Fruit fly (Drosophila melanogaster) whole organism, embryonic: Measurements from ENCODE around the gene Hip14.

ENCODE experiments used
- ATbp ChIP-seq: fragments of 200-800 bp; sonication (Bioruptor generic); optimal IDR thresholded peaks from 2 replicates; lab custom pipeline; 2017; ENCODE audit warnings: missing biosample characterization, mild to moderate bottlenecking, missing genetic modification characterization, missing genetic modification reagents
- B-H2 ChIP-seq: fragments of 200-800 bp; sonication (Bioruptor generic); optimal IDR thresholded peaks from 2 replicates; lab custom pipeline; 2018; ENCODE audit warnings: missing biosample characterization, mild to moderate bottlenecking, missing genetic modification characterization
- CG11398 ChIP-seq: fragments of 200-800 bp; sonication (Bioruptor generic); optimal IDR thresholded peaks from 2 replicates; lab custom pipeline; 2016; ENCODE audit warnings: missing biosample characterization, missing genetic modification characterization
- CG12299 ChIP-seq: fragments of 200-800 bp; sonication (Bioruptor generic); optimal IDR thresholded peaks from 2 replicates; lab custom pipeline; 2018; ENCODE audit warnings: missing biosample characterization, mild to moderate bottlenecking, missing genetic modification characterization
- CG13123 ChIP-seq: fragments of 200-800 bp; sonication (Bioruptor generic); optimal IDR thresholded peaks from 2 replicates; lab custom pipeline; 2016; ENCODE audit warnings: missing biosample characterization, missing genetic modification characterization
- CG15269 ChIP-seq: fragments of 200-800 bp; sonication (Bioruptor generic); optimal IDR thresholded peaks from 2 replicates; lab custom pipeline; 2018; ENCODE audit warnings: missing biosample characterization, mild to moderate bottlenecking, missing genetic modification characterization, moderate library complexity
- CG15514 ChIP-seq: fragments of 200-800 bp; sonication (Bioruptor generic); optimal IDR thresholded peaks from 3 replicates; lab custom pipeline; 2017; ENCODE audit warnings: missing biosample characterization, missing genetic modification characterization, mild to moderate bottlenecking, moderate library complexity, missing genetic modification reagents
- CG16863 ChIP-seq: fragments of 200-800 bp; sonication (Bioruptor generic); optimal IDR thresholded peaks from 3 replicates; lab custom pipeline; 2016; ENCODE audit warnings: missing biosample characterization, missing genetic modification characterization
- CG32532 ChIP-seq: fragments of 200-800 bp; sonication (Bioruptor generic); IDR thresholded peaks from 2 replicates; pipeline ENCODE4 v1.3.6; 2022; ENCODE audit warnings: missing biosample characterization, missing genetic modification characterization
- CG3281 ChIP-seq: fragments of 200-800 bp; sonication (Bioruptor generic); optimal IDR thresholded peaks from 3 replicates; lab custom pipeline; 2017; ENCODE audit warnings: missing biosample characterization, mild to moderate bottlenecking, missing genetic modification characterization
- CG3995 ChIP-seq: fragments of 200-800 bp; sonication (Bioruptor generic); optimal IDR thresholded peaks from 3 replicates; lab custom pipeline; 2016; ENCODE audit warnings: missing biosample characterization, missing genetic modification characterization
- CG4282 ChIP-seq: fragments of 200-800 bp; sonication (Bioruptor generic); optimal IDR thresholded peaks from 2 replicates; lab custom pipeline; 2016; ENCODE audit warnings: missing biosample characterization, missing genetic modification characterization
- CG6689 ChIP-seq: fragments of 200-800 bp; sonication (Bioruptor generic); IDR thresholded peaks from 2 replicates; pipeline ENCODE4 v1.3.6; 2022; ENCODE audit warnings: missing biosample characterization, missing genetic modification characterization
- CG6791 ChIP-seq: fragments of 200-800 bp; sonication (Bioruptor generic); IDR thresholded peaks from 3 replicates; pipeline ENCODE4 v1.3.6; 2022; ENCODE audit warnings: missing biosample characterization, missing genetic modification characterization; ENCODE audit not compliant: partially characterized antibody
- CG8388 ChIP-seq: fragments of 200-800 bp; sonication (Bioruptor generic); optimal IDR thresholded peaks from 2 replicates; lab custom pipeline; 2019; ENCODE audit warnings: missing biosample characterization, mild to moderate bottlenecking, missing genetic modification characterization, moderate library complexity
- CG9932 ChIP-seq: fragments of 200-800 bp; sonication (Bioruptor generic); IDR thresholded peaks from 2 replicates; pipeline ENCODE4 v1.3.6; 2022; ENCODE audit warnings: missing biosample characterization, missing genetic modification characterization
- Chrac-16 ChIP-seq: fragments of 200-800 bp; sonication (Bioruptor generic); optimal IDR thresholded peaks from 3 replicates; lab custom pipeline; 2016; ENCODE audit warnings: missing biosample characterization, missing genetic modification characterization
- D ChIP-seq, 2 experiments: fragments of 200-800 bp in 1 of 2; fragments of >200 bp in 1 of 2; sonication (Bioruptor generic) in 1 of 2; optimal IDR thresholded peaks; 2 replicates in 1 of 2; 3 replicates in 1 of 2; lab custom pipeline; 2017; ENCODE audit warnings: mild to moderate bottlenecking in 1 of 2, missing biosample characterization in 1 of 2, missing genetic modification characterization in 1 of 2, missing genetic modification reagents in 1 of 2
- Dll ChIP-seq: fragments of 200-800 bp; sonication (Bioruptor generic); IDR thresholded peaks from 4 replicates; pipeline ENCODE4 v1.3.6; 2022; ENCODE audit warnings: missing biosample characterization, missing genetic modification characterization; ENCODE audit not compliant: partially characterized antibody
- Ets65A ChIP-seq: fragments of 200-800 bp; sonication (Bioruptor generic); peaks from one replicate; lab custom pipeline; 2016; ENCODE audit warnings: missing biosample characterization, missing genetic modification characterization
- Gug ChIP-seq: fragments of 200-800 bp; sonication (Bioruptor generic); IDR thresholded peaks from 4 replicates; pipeline ENCODE4 v1.3.6; 2022; ENCODE audit warnings: missing biosample characterization, missing genetic modification characterization
- HLH4C ChIP-seq: fragments of 200-800 bp; sonication (Bioruptor generic); IDR thresholded peaks from 3 replicates; pipeline ENCODE4 v1.3.6; 2022; ENCODE audit warnings: missing biosample characterization, missing genetic modification characterization; ENCODE audit not compliant: partially characterized antibody
- Hr51 ChIP-seq, 2 experiments: fragments of 200-800 bp; sonication (Bioruptor generic); optimal IDR thresholded peaks; 2 replicates in 1 of 2; 3 replicates in 1 of 2; lab custom pipeline; 2016 to 2018; ENCODE audit warnings: missing biosample characterization in 2 of 2, missing genetic modification characterization in 2 of 2, mild to moderate bottlenecking in 1 of 2, moderate library complexity in 1 of 2
- Kr ChIP-seq: fragments of 200-800 bp; sonication (Bioruptor generic); optimal IDR thresholded peaks from 2 replicates; lab custom pipeline; 2017; ENCODE audit warnings: missing biosample characterization, mild to moderate bottlenecking, missing genetic modification characterization
- Med ChIP-seq: fragments of 200-800 bp; sonication (Bioruptor generic); peaks from one replicate; lab custom pipeline; 2016; ENCODE audit warnings: missing biosample characterization, missing genetic modification characterization, mild to moderate bottlenecking, inconsistent platforms, moderate library complexity
- Meics ChIP-seq: fragments of 200-800 bp; sonication (Bioruptor generic); optimal IDR thresholded peaks from 2 replicates; lab custom pipeline; 2017; ENCODE audit warnings: missing biosample characterization, mild to moderate bottlenecking, missing genetic modification characterization
- Mes4 ChIP-seq: fragments of 200-800 bp; sonication (Bioruptor generic); optimal IDR thresholded peaks from 2 replicates; lab custom pipeline; 2016; ENCODE audit warnings: missing biosample characterization, missing genetic modification characterization
- Mrtf ChIP-seq: fragments of 200-800 bp; sonication (Bioruptor generic); IDR thresholded peaks from 3 replicates; pipeline ENCODE4 v1.3.6; 2022; ENCODE audit warnings: missing biosample characterization, missing genetic modification characterization
- NFAT ChIP-seq: fragments of 200-800 bp; sonication (Bioruptor generic); IDR thresholded peaks from 2 replicates; pipeline ENCODE4 v1.3.6; 2022; ENCODE audit warnings: missing biosample characterization, missing genetic modification characterization
- Nf-YC ChIP-seq: fragments of 200-800 bp; optimal IDR thresholded peaks from 3 replicates; lab custom pipeline; 2019; ENCODE audit warnings: missing biosample characterization, mild to moderate bottlenecking, missing genetic modification characterization, moderate library complexity
- Poxn ChIP-seq: fragments of 200-800 bp; sonication (Bioruptor generic); IDR thresholded peaks from 2 replicates; pipeline ENCODE4 v1.3.6; 2022; ENCODE audit warnings: missing biosample characterization, missing genetic modification characterization
- Ravus ChIP-seq: fragments of 200-800 bp; sonication (Bioruptor generic); IDR thresholded peaks from 2 replicates; pipeline ENCODE4 v1.3.6; 2022; ENCODE audit warnings: missing biosample characterization, missing genetic modification characterization
- Sin3A ChIP-seq: fragments of >200 bp; optimal IDR thresholded peaks from 2 replicates; lab custom pipeline; 2018
- ac ChIP-seq: fragments of 200-800 bp; sonication (Bioruptor generic); optimal IDR thresholded peaks from 3 replicates; lab custom pipeline; 2017; ENCODE audit warnings: missing biosample characterization, mild to moderate bottlenecking, missing genetic modification characterization
- az2 ChIP-seq: fragments of 200-800 bp; sonication (Bioruptor generic); optimal IDR thresholded peaks from 3 replicates; lab custom pipeline; 2016; ENCODE audit warnings: missing biosample characterization, missing genetic modification characterization
- cad ChIP-seq: fragments of >200 bp; optimal IDR thresholded peaks from 2 replicates; lab custom pipeline; 2017; ENCODE audit warnings: missing biosample characterization, missing genetic modification characterization
- cas ChIP-seq: fragments of 200-800 bp; sonication (Bioruptor generic); IDR thresholded peaks from 2 replicates; pipeline ENCODE4 v1.3.6; 2022; ENCODE audit warnings: missing biosample characterization, missing genetic modification characterization
- chinmo ChIP-seq: fragments of 200-800 bp; sonication (Bioruptor generic); IDR thresholded peaks from 4 replicates; pipeline ENCODE4 v1.3.6; 2022; ENCODE audit warnings: missing biosample characterization, missing genetic modification characterization; ENCODE audit not compliant: partially characterized antibody
- dimm ChIP-seq: fragments of 200-800 bp; sonication (Bioruptor generic); IDR thresholded peaks from 2 replicates; pipeline ENCODE4 v1.3.6; 2022; ENCODE audit warnings: missing biosample characterization, missing genetic modification characterization
- hb ChIP-seq: fragments of 200-800 bp; sonication (Bioruptor generic); IDR thresholded peaks from 3 replicates; pipeline ENCODE4 v1.3.6; 2022; ENCODE audit warnings: missing biosample characterization, missing genetic modification characterization; ENCODE audit not compliant: partially characterized antibody
- lbe ChIP-seq: fragments of 200-800 bp; sonication (Bioruptor generic); optimal IDR thresholded peaks from 2 replicates; lab custom pipeline; 2016; ENCODE audit warnings: missing biosample characterization, mild to moderate bottlenecking, missing genetic modification characterization
- mam ChIP-seq: fragments of 200-800 bp; sonication (Bioruptor generic); optimal IDR thresholded peaks from 3 replicates; lab custom pipeline; 2016; ENCODE audit warnings: missing biosample characterization, missing genetic modification characterization
- oc ChIP-seq: fragments of 200-800 bp; sonication (Bioruptor generic); optimal IDR thresholded peaks from 2 replicates; lab custom pipeline; 2018; ENCODE audit warnings: missing biosample characterization, mild to moderate bottlenecking, missing genetic modification characterization, moderate library complexity
- p53 ChIP-seq: fragments of 200-800 bp; sonication (Bioruptor generic); optimal IDR thresholded peaks from 2 replicates; lab custom pipeline; 2016; ENCODE audit warnings: missing biosample characterization, missing genetic modification characterization
- sob ChIP-seq: fragments of 200-800 bp; sonication (Bioruptor generic); IDR thresholded peaks from 2 replicates; pipeline ENCODE4 v1.3.6; 2022; ENCODE audit warnings: missing biosample characterization, missing genetic modification characterization
- sug ChIP-seq: fragments of 200-800 bp; optimal IDR thresholded peaks from 2 replicates; lab custom pipeline; 2019; ENCODE audit warnings: missing biosample characterization, mild to moderate bottlenecking, missing genetic modification characterization, moderate library complexity
- tgo ChIP-seq: fragments of 200-800 bp; sonication (Bioruptor generic); IDR thresholded peaks from 3 replicates; pipeline ENCODE4 v1.3.6; 2022; ENCODE audit warnings: missing biosample characterization, missing genetic modification characterization
- tll ChIP-seq, 2 experiments: fragments of 200-800 bp in 1 of 2; fragments of >200 bp in 1 of 2; sonication (Bioruptor generic) in 1 of 2; optimal IDR thresholded peaks; 2 replicates each; lab custom pipeline; 2017 to 2019; ENCODE audit warnings: missing biosample characterization in 2 of 2, missing genetic modification characterization in 2 of 2, mild to moderate bottlenecking in 1 of 2, moderate library complexity in 1 of 2
- twi ChIP-seq: fragments of 200-800 bp; optimal IDR thresholded peaks from 2 replicates; lab custom pipeline; 2019; ENCODE audit warnings: missing biosample characterization, mild to moderate bottlenecking, missing genetic modification characterization, moderate library complexity
- zfh1 ChIP-seq: fragments of 200-800 bp; sonication (Bioruptor generic); IDR thresholded peaks from 3 replicates; pipeline ENCODE4 v1.3.6; 2022; ENCODE audit warnings: missing biosample characterization, missing genetic modification characterization

The Hip14 gene

dm6 chr3L:16025020-16025680, 37.1 kb downstream of the Hip14 start:
- TF ChIP-seq Meics (GFP tag; lab: Kevin White, UChicago) (no peak), sob (0 out of 2 replicates have a peak, but pooled peaks have one; percentile 17), chinmo (GFP tag; lab: Robert Waterston, UW) (0 out of 4 replicates have a peak, but pooled peaks have one; percentile 27), Ets65A (GFP tag; lab: Kevin White, UChicago) (no peak), CG9932 (GFP tag; lab: Robert Waterston, UW) (no peak), CG15269 (tag; lab: Kevin White, UChicago) (peak; percentile 46), CG6791 (GFP tag; lab: Robert Waterston, UW) (no peak), CG6689 (GFP tag; lab: Robert Waterston, UW) (0 out of 2 replicates have a peak, but pooled peaks have one; percentile 3), CG15514 (no peak), cad (GFP tag; lab: Kevin White, UChicago) (peak; percentile 95), CG13123 (no peak), az2 (GFP tag; lab: Kevin White, UChicago) (no peak), tll (GFP tag; optimal IDR thresholded peaks at IDR 0.05; lab: Kevin White, UChicago) (peak in 1 of 2 experiments; percentile 96), ATbp (GFP tag; lab: Kevin White, UChicago) (no peak), CG11398 (GFP tag; lab: Kevin White, UChicago) (no peak), tgo (GFP tag; lab: Robert Waterston, UW) (no peak), zfh1 (GFP tag; lab: Robert Waterston, UW) (0 out of 3 replicates have a peak, but pooled peaks have one; percentile 15), CG16863 (GFP tag; lab: Kevin White, UChicago) (no peak), CG12299 (tag; lab: Kevin White, UChicago) (no peak), Mes4 (no peak), ac (GFP tag; lab: Kevin White, UChicago) (peak; percentile 62), NFAT (GFP tag; lab: Robert Waterston, UW) (no peak), oc (tag; lab: Kevin White, UChicago) (peak; percentile 24), CG3281 (GFP tag; lab: Kevin White, UChicago) (no peak), Ravus (GFP tag; lab: Robert Waterston, UW) (no peak), CG32532 (no peak), sug (tag; lab: Kevin White, UChicago) (no peak), D (optimal IDR thresholded peaks at IDR 0.05; lab: Kevin White, UChicago) (peak; percentile 77), D (GFP tag; optimal IDR thresholded peaks at IDR 0.05; lab: Kevin White, UChicago) (no peak), HLH4C (GFP tag; lab: Robert Waterston, UW) (no peak), CG3995 (GFP tag; lab: Kevin White, UChicago) (no peak), dimm (GFP tag; lab: Robert Waterston, UW) (no peak), Mrtf (GFP tag; lab: Robert Waterston, UW) (no peak), B-H2 (GFP tag; lab: Kevin White, UChicago) (no peak), p53 (GFP tag; lab: Kevin White, UChicago) (no peak), CG8388 (GFP tag; lab: Kevin White, UChicago) (no peak), Chrac-16 (GFP tag; lab: Kevin White, UChicago) (no peak), Nf-YC (tag; lab: Kevin White, UChicago) (no peak), Sin3A (lab: Kevin White, UChicago) (no peak), hb (no peak), Kr (peak; percentile 38), CG4282 (no peak), Dll (GFP tag; lab: Robert Waterston, UW) (0 out of 4 replicates have a peak, but pooled peaks have one; percentile 27), Med (GFP tag; lab: Kevin White, UChicago) (peak; percentile 9), Gug (GFP tag; lab: Robert Waterston, UW) (no peak), Hr51 (GFP tag; optimal IDR thresholded peaks at IDR 0.05; lab: Kevin White, UChicago) (no peak), lbe (GFP tag; lab: Kevin White, UChicago) (no peak), mam (GFP tag; lab: Kevin White, UChicago) (no peak), twi (peak; percentile 39), cas (no peak), Poxn (GFP tag; lab: Robert Waterston, UW) (no peak)
